Worm (Caenorhabditis elegans): ENCODE data around the gene H23L24.4.
A peak's percentile ranks its signal among the peaks of the same experiment; 100 is the strongest.

The H23L24.4 gene

DNA sequence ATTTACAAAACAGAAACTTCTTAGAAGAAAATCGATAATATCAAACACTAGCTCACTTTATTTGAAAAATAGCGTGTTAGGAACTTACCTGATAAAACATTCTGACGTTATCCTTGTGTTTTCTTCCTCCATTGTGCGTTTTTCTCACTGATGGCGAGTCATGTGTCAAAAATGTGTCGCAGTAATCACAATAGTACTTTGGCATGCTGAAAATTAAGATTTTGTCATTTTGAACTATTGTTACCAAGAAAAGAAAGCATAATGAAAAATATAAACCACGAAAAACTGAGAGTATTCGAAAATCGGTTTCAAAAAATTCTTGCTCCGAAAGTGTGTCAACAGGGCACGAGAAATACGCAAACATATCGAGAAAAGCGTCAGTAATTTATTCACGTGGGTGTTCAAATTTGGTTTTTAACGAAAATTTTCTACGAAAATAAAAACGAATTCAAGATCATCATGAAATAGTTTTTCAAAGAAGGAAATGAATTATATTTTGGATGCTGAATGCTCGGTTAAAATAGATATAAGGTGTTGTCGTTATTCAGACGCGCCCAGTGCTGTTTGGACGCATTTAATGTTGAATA lies 17.7 kb downstream of the H23L24.4 start, which contains the start of gene snrp-3 (continued):
- TF ChIP-seq ceh-88 (GFP tag; IDR thresholded peaks at IDR 0.05) (no peak), dsc-1 (tag; optimal IDR thresholded peaks at IDR 0.05) (peak; percentile 84), fkh-8 (tag; optimal IDR thresholded peaks at IDR 0.05) (peak; percentile 67), pag-3 (tag; optimal IDR thresholded peaks at IDR 0.05; ENCODE audit: borderline replicate concordance, insufficient read depth) (no peak), ztf-11 (tag; optimal IDR thresholded peaks at IDR 0.05) (peak in 1 of 2 experiments; percentile 47), unc-130 (tag; optimal IDR thresholded peaks at IDR 0.05) (peak; percentile 23), nhr-47 (tag; optimal IDR thresholded peaks at IDR 0.05) (peak; percentile 91), sptf-1 (tag; optimal IDR thresholded peaks at IDR 0.05) (no peak), pax-3 (tag; optimal IDR thresholded peaks at IDR 0.05) (peak; percentile 44), nhr-76 (tag; optimal IDR thresholded peaks at IDR 0.05) (no peak), F16B12.6 (tag; optimal IDR thresholded peaks at IDR 0.05) (peak; percentile 76), nhr-237 (tag; optimal IDR thresholded peaks at IDR 0.05) (no peak), C34B4.2 (tag; optimal IDR thresholded peaks at IDR 0.05) (no peak), lsy-2 (tag; optimal IDR thresholded peaks at IDR 0.05) (peak; percentile 92 to 94), ets-5 (GFP tag; IDR thresholded peaks at IDR 0.05) (no peak), mep-1 (tag; optimal IDR thresholded peaks at IDR 0.05) (peak; percentile 97), ceh-63 (GFP tag; optimal IDR thresholded peaks at IDR 0.05) (no peak), unc-30 (tag; optimal IDR thresholded peaks at IDR 0.05) (no peak), nhr-84 (tag; optimal IDR thresholded peaks at IDR 0.05) (no peak), mef-2 (tag; optimal IDR thresholded peaks at IDR 0.05) (no peak), dpl-1 (GFP tag; optimal IDR thresholded peaks at IDR 0.05) (peak; percentile 95 to 98 (median 97)), snpc-4 (tag; optimal IDR thresholded peaks at IDR 0.05) (peak; percentile 67), hlh-4 (tag; optimal IDR thresholded peaks at IDR 0.05) (no peak), lin-39 (tag; optimal IDR thresholded peaks at IDR 0.05) (peak; percentile 91), hpl-2 (GFP tag; optimal IDR thresholded peaks at IDR 0.05) (peak; percentile 44), zip-4 (GFP tag; optimal IDR thresholded peaks at IDR 0.05) (peak; percentile 66), aha-1 (tag; optimal IDR thresholded peaks at IDR 0.05) (peak; percentile 17), mdl-1 (tag; optimal IDR thresholded peaks at IDR 0.05) (peak in 1 of 2 experiments; percentile 83), tlp-1 (tag; optimal IDR thresholded peaks at IDR 0.05) (no peak), C16A3.4 (tag; optimal IDR thresholded peaks at IDR 0.05) (peak; percentile 92), nhr-77 (tag; optimal IDR thresholded peaks at IDR 0.05) (peak; percentile 69), skn-1 (tag; optimal IDR thresholded peaks at IDR 0.05) (peak; percentile 80), unc-86 (tag; optimal IDR thresholded peaks at IDR 0.05) (peak; percentile 82), lin-15B (tag; optimal IDR thresholded peaks at IDR 0.05) (peak; percentile 77), unc-62 (GFP tag; optimal IDR thresholded peaks at IDR 0.05) (no peak), xbp-1 (tag; optimal IDR thresholded peaks at IDR 0.05) (peak; percentile 85), ceh-8 (GFP tag; optimal IDR thresholded peaks at IDR 0.05) (peak; percentile 75), ceh-90 (tag; optimal IDR thresholded peaks at IDR 0.05) (peak; percentile 7), irx-1 (tag; optimal IDR thresholded peaks at IDR 0.05) (peak; percentile 83)

DNA sequence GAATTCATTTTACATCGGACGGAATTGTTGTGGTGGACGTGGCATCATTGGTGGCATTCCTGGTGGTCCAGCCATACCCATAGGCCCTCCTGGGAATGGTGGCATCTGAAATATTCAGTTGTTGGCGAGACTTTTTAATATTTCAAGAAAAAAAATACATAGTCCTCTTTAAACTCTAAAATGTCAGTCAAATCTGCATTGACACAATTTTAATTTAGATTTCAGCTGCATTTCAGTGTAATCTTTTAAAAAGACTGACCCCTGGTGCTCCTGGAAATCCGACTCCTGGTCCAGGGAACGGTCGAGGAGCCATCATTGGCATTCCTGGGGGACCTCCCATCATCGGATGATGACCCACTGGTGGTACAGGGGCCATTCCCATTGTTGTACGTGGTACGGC lies 18.4 kb downstream of the H23L24.4 start:
- TF ChIP-seq ceh-82 (tag; optimal IDR thresholded peaks at IDR 0.05) (no peak), efl-1 (optimal IDR thresholded peaks at IDR 0.05) (no peak), efl-1 (GFP tag; optimal IDR thresholded peaks at IDR 0.05 in 1 of 2) (peak in 1 of 2 experiments; percentile 67), snu-23 (GFP tag; optimal IDR thresholded peaks at IDR 0.05) (no peak), swsn-7 (tag; optimal IDR thresholded peaks at IDR 0.05) (no peak), tlp-1 (tag; optimal IDR thresholded peaks at IDR 0.05) (no peak), C04F5.9 (tag; optimal IDR thresholded peaks at IDR 0.05) (no peak)
